Fruit fly (Drosophila melanogaster) whole organism, larva: ENCODE measurements around the gene CG43120.

Source experiments
- noc ChIP-seq: fragments of 200-800 bp; sonication (Bioruptor generic); optimal IDR thresholded peaks from 3 replicates; lab custom pipeline; 2019; ENCODE audit warnings: missing biosample characterization, mild to moderate bottlenecking, missing genetic modification characterization, moderate library complexity

CG43120 gene

DNA sequence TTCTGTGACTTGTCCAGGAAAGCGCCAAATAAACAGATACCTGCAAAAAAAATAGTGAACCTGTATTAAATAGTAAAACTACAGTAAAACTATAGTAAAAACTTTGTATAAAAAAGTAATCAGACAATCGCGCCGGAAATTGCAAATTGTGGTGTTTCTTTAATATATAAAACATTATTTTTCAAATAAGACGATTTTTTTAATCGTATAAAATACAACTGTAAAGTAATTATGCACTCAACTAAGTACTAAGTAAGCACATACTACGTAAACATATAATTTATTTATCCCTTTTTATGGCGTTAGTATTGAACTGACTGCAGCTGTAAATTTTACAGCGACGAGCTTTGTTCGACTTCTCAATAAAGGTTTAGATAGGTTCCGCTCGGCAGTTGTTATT is at the start of gene CG43120:
Gene CG43120 (plus strand): TSS at position 391 of the 400 bp plus-strand sequence.
- TF ChIP-seq noc = peak; percentile 40

DNA sequence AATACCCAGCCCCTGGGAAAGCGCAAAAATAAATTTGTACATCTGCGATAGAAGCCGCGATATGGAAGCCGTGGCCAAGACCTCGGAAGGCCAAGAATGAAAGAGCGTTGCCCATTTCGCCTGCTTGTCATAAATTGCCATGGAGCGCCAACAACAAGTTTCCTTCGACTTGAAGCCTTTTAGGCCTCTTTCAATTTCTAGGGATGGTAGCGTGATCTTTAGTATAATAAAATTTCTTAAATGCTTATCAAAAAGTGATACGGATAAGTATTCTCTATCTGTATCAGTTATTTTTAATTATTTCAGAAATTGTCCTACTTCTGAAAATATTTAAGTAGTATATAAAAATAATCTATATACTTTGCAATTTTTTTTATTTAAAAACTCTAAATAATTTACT is 49.2 kb upstream of the CG43120 start:
- TF ChIP-seq noc = no peak

dm6 chr3L:14335880-14336279 is 45.8 kb upstream of the CG43120 start:
- TF ChIP-seq noc = peak; percentile 64

DNA sequence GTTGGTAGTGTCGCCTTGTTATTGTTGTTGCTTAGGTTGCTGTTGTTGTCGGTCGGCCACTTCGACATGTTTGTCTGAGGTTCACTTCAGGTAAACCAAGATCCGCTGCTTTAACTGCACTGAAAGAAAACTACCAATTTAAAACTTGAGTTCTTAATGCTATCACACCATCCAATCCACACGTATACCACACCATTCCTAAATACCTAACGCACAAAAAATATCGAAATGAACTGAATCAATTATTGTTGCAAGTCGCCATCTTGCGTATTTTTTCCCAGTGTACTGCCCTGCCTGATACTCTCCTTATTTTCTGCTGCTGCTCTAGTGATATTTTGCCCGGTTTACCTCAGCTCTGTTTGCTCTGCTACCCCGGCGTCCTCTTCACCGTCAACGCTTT is 42.8 kb upstream of the CG43120 start:
- peak; percentile 70 for TF ChIP-seq noc

- TF ChIP-seq noc = no peak
Observed at dm6 chr3L:14343344-14343972, 38.3 kb upstream of the CG43120 start.

- TF ChIP-seq noc = no peak
Observed at dm6 chr3L:14346546-14346945, 35.2 kb upstream of the CG43120 start.

DNA sequence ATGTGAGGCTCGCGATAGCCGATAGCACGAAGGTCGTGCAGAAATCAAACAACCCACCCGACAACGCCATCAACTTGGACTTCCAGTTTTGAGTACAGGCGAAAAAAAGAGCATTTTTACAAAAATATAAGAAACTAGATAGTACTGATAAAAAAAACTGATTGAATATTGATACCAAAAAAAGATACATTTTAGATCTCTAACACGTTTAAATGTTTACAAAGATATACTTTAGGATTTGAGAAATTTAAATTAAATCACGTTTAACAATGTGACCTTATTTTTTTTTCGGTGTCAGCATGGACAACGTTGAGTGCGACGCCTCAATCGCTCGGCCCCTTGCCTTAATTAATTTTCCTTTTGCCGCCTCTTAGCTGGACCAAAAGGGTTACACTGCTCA is 31.5 kb upstream of the CG43120 start:
- TF ChIP-seq noc = no peak

dm6 chr3L:14350814-14351213 is 30.9 kb upstream of the CG43120 start:
- TF ChIP-seq noc = no peak

- no peak for TF ChIP-seq noc
Observed at dm6 chr3L:14353161-14353560, 28.6 kb upstream of the CG43120 start.

- no peak for TF ChIP-seq noc
Observed at dm6 chr3L:14354285-14355092, 27.2 kb upstream of the CG43120 start.

- no peak for TF ChIP-seq noc
Observed at dm6 chr3L:14356507-14357291, 25.0 kb upstream of the CG43120 start.

dm6 chr3L:14358899-14359298 is 22.8 kb upstream of the CG43120 start:
- no peak for TF ChIP-seq noc

dm6 chr3L:14359815-14360719 is 21.6 kb upstream of the CG43120 start:
- TF ChIP-seq noc = no peak

DNA sequence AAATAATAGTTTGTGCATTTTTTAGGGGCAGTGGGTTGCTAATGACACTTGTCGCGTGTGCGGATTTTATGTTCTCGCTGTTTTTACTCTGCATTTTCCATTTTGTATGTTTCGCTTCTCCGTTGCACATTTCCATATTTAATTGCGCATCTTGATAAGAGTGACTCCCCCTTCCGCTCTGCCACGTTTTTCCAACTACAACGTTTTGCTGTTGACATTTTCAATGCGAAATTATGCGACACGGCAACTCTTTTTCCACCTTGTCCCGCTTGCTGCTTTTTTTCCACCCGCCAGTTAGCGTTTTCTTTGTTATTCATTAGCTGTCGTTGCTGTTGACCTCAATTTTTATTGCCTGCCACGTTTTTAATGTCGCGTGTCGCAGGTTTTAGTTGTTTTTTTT is 19.7 kb upstream of the CG43120 start:
- TF ChIP-seq noc = no peak

DNA sequence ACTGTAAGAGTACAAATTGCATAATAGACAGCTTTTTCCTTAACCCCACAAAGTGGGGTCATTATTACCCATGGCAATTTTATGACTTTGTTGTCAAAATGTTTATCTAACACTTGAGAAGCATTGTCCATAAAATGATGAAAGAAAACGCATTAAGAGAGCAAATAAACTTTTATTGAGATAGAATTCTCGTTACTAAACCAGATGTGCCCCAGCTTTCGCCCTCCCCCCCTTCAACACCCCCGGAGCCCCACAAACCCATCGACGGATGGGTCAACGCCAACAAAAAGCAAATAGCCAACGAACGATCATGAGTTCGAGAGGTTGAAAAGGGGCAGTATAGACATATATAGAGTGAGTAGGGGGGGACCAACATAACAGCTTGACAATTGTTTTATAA is 19.1 kb upstream of the CG43120 start:
- no peak for TF ChIP-seq noc

dm6 chr3L:14363103-14363751 is 18.5 kb upstream of the CG43120 start:
- TF ChIP-seq noc = no peak
